Worm (Caenorhabditis elegans): ENCODE measurements around the gene grd-6.

DNA sequence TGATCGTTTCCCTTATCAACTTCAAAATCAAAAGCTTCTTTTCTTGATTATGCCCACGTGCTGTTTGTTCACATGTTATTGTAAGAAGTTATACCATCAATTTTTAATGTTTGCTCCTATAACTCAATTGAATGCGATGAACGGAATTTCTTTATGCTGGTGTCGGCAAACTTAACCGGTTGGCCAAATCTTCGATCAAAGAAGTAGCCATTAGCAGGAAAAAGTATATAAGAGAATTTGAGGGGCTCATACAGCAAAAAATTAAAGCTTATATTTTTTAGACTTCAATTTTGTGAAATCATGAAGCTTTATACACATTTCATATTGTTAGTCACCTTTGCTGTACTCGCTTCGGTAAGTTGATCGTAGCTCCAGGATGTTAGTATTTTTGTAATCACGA, 47.9 kb upstream of the grd-6 start, which contains the start of gene pqn-16:
- TF ChIP-seq zip-8 (tag; optimal IDR thresholded peaks at IDR 0.05) (no peak), lin-13 (tag; optimal IDR thresholded peaks at IDR 0.05) (no peak), nhr-76 (tag; optimal IDR thresholded peaks at IDR 0.05) (no peak), blmp-1 (tag; optimal IDR thresholded peaks at IDR 0.05) (no peak), ceh-39 (tag; optimal IDR thresholded peaks at IDR 0.05) (no peak), pha-4 (tag; optimal IDR thresholded peaks at IDR 0.05) (no peak), mls-2 (tag; optimal IDR thresholded peaks at IDR 0.05) (no peak)

Data from whole organism, mixed stage, embryonic.